Worm (Caenorhabditis elegans) whole organism, L1 larva: Measurements from ENCODE around the gene ZC239.13.

ENCODE experiments used
- blmp-1 ChIP-seq: fragments of 150-350 bp; optimal IDR thresholded peaks from 2 replicates; lab custom pipeline; 2014; ENCODE audit warnings: missing biosample characterization, missing genetic modification characterization
- fkh-4 ChIP-seq: sonication (generic microtip); optimal IDR thresholded peaks from 2 replicates; lab custom pipeline; 2016; ENCODE audit warnings: missing compliant biosample characterization, missing genetic modification characterization, borderline replicate concordance
- lin-14 ChIP-seq: fragments of 200-800 bp; sonication (Bioruptor generic); optimal IDR thresholded peaks from 2 replicates; lab custom pipeline; 2018; ENCODE audit warnings: mild to moderate bottlenecking, missing genetic modification characterization, moderate library complexity, missing compliant biosample characterization
- nhr-12 ChIP-seq: sonication (generic microtip); optimal IDR thresholded peaks from 2 replicates; lab custom pipeline; 2017; ENCODE audit warnings: missing biosample characterization, missing genetic modification characterization
- pax-3 ChIP-seq: fragments of 200-800 bp; sonication (Bioruptor generic); optimal IDR thresholded peaks from 2 replicates; lab custom pipeline; 2018; ENCODE audit warnings: mild to moderate bottlenecking, missing genetic modification characterization, moderate library complexity, missing compliant biosample characterization
- pqm-1 ChIP-seq: sonication (generic microtip); optimal IDR thresholded peaks from 3 replicates; lab custom pipeline; 2017; ENCODE audit warnings: missing biosample characterization, missing genetic modification characterization
- tbx-2 ChIP-seq: sonication (generic microtip); optimal IDR thresholded peaks from 2 replicates; lab custom pipeline; 2016; ENCODE audit warnings: missing genetic modification characterization, missing compliant biosample characterization
- tlp-1 ChIP-seq: fragments of 150-350 bp; optimal IDR thresholded peaks from 2 replicates; lab custom pipeline; 2014; ENCODE audit warnings: missing biosample characterization, missing genetic modification characterization
- unc-130 ChIP-seq: fragments of 150-350 bp; optimal IDR thresholded peaks from 2 replicates; lab custom pipeline; 2017; ENCODE audit warnings: missing biosample characterization, missing genetic modification characterization, inconsistent platforms

DNA sequence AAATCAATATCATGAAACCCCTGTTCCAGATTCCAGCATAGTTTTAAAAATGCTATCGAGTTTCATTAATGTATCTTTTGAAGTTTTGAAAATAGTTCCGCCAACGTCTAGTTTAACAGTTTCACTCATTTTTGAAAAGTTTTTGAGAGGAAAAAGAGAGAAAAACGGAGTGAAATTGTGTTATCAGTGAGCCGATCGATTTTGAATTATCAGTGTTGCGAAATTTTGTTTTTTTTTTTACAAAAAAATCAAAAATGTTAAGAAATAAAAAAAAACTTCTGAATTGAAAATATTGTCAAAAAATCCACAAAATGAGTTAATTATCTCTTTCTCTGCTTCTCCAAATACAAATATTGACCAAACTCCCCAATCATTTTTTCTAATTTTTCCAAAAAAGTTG is at the start of gene ZC239.13:
- TF ChIP-seq tbx-2 (tag; lab: Kevin White, UChicago) = no peak
- TF ChIP-seq nhr-12 = no peak
- no peak for TF ChIP-seq lin-14 (GFP tag; lab: Kevin White, UChicago)
- TF ChIP-seq pax-3 (tag; lab: Kevin White, UChicago) = no peak
- no peak for TF ChIP-seq pqm-1 (tag; lab: Kevin White, UChicago)
- TF ChIP-seq unc-130 (tag; lab: Kevin White, UChicago) = no peak
- TF ChIP-seq fkh-4 (tag; lab: Kevin White, UChicago) = no peak
- TF ChIP-seq blmp-1 (tag; lab: Kevin White, UChicago) = no peak
- TF ChIP-seq tlp-1 (tag; lab: Kevin White, UChicago) = no peak
